Fruit fly (Drosophila melanogaster): ENCODE data around the gene nerfin-2.

nerfin-2 gene

DNA sequence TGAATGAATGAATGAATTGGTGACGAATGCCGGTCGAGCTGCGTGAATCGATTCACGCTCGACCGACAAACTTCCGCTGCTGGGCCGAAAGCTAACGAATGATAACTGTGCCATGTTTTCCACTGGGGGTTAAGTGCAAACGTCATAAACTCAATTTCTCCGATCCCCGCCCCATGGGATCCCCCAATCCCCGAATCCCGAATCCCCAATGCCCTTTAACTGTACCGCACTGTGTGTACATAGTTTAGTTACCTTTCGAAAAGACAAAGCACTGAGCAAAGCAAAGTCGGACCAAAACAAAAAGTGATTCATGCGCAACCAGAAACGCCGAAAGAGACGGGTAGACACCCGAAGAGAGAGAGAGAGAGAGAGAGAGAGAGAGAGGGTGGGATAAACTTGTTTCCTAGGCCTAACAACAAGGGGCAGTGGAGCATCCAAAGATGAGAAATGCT, 35.9 kb upstream of the nerfin-2 start:
- TF ChIP-seq CG14655 (GFP tag; optimal IDR thresholded peaks at IDR 0.05) (peak; percentile 11), fd96Ca (GFP tag; IDR thresholded peaks at IDR 0.05) (no peak), CG4496 (GFP tag; IDR thresholded peaks at IDR 0.05) (peak; percentile 27; the same call in 1 of the 3 replicates), CG32121 (GFP tag; IDR thresholded peaks at IDR 0.05) (no peak), Ets98B (GFP tag; IDR thresholded peaks at IDR 0.05) (no peak), EcR (GFP tag; optimal IDR thresholded peaks at IDR 0.05) (peak; percentile 82), CG17806 (tag; optimal IDR thresholded peaks at IDR 0.05) (no peak), CG15710 (tag; optimal IDR thresholded peaks at IDR 0.05) (no peak)

DNA sequence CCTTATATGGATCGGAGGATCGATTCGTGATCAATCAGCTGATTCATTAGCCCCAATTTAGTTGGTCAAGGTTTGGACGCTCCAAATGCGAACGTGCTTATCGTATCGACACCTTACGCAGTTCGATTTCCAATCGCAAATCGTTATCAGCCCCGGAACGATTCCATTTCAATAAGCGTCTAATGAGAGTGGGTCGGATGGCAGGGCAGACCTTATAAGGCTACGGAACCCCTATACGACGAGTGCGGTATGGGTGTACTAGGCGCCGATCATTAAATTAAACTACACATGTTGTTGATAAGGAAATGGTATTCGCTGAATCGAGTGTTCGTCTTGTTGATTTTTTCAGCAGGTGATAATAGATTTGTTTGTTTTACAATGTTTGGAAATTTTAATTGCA, 35.2 kb upstream of the nerfin-2 start:
- TF ChIP-seq Pif1B (GFP tag; optimal IDR thresholded peaks at IDR 0.05) (no peak), CG17806 (tag; optimal IDR thresholded peaks at IDR 0.05) (no peak), rn (GFP tag; IDR thresholded peaks at IDR 0.05) (no peak), D1 (tag; optimal IDR thresholded peaks at IDR 0.05) (no peak), Ets98B (GFP tag; IDR thresholded peaks at IDR 0.05) (no peak), CG13204 (GFP tag; optimal IDR thresholded peaks at IDR 0.05) (no peak), CG34367 (tag; optimal IDR thresholded peaks at IDR 0.05) (no peak)

- TF ChIP-seq CG34367 (tag; optimal IDR thresholded peaks at IDR 0.05) = no peak
- peak; percentile 92 for TF ChIP-seq EcR (GFP tag; optimal IDR thresholded peaks at IDR 0.05)
Observed at dm6 chr3R:10039188-10039587, 31.7 kb upstream of the nerfin-2 start.

- TF ChIP-seq EcR (GFP tag; optimal IDR thresholded peaks at IDR 0.05) = peak; percentile 95
- TF ChIP-seq CG32121 (GFP tag; IDR thresholded peaks at IDR 0.05) = no peak
- TF ChIP-seq CG13204 (GFP tag; optimal IDR thresholded peaks at IDR 0.05) = no peak
- no peak for TF ChIP-seq rn (GFP tag; IDR thresholded peaks at IDR 0.05)
Observed at dm6 chr3R:10040505-10040904, 30.4 kb upstream of the nerfin-2 start.

DNA sequence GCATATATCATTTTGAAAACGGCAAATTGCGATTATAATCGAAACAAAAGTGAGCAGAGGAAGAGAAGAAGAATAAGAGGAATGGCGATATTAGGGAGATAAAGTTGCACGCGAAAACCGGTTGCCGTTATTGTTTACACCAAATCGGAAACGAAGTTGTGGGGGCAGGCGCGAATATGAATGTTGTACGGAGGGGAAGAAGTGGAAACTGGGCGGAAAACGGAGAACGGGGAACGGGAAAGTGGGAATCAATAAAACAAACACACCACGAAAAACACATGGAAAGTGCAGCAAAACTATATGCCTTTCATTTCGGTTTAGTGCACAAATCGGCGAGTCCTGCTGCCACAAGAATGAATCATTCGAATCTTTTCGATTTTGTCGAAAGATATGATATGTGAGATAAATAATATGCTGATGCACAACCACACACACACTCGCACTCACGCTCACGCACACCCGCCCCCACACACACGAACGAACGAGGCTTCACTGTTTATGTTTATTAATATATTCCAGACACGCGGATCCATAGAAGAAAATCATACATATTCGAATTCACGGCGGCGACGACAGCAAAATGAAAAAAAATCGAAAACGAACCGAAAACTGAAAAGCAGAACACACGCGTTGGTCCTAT, 28.8 kb upstream of the nerfin-2 start:
- TF ChIP-seq CG13204 (GFP tag; optimal IDR thresholded peaks at IDR 0.05) (no peak), Pif1A (GFP tag; optimal IDR thresholded peaks at IDR 0.05) (no peak), CG32121 (GFP tag; IDR thresholded peaks at IDR 0.05) (no peak), Snoo (tag; optimal IDR thresholded peaks at IDR 0.05) (no peak), rn (GFP tag; IDR thresholded peaks at IDR 0.05) (no peak), CG12605 (GFP tag; IDR thresholded peaks at IDR 0.05) (no peak), CG34367 (tag; optimal IDR thresholded peaks at IDR 0.05) (no peak), CG10348 (GFP tag; IDR thresholded peaks at IDR 0.05) (no peak), CG9948 (tag; optimal IDR thresholded peaks at IDR 0.05) (no peak), D1 (tag; optimal IDR thresholded peaks at IDR 0.05) (no peak), Ets98B (GFP tag; IDR thresholded peaks at IDR 0.05) (no peak), CG8159 (tag; optimal IDR thresholded peaks at IDR 0.05) (no peak), fd96Ca (GFP tag; IDR thresholded peaks at IDR 0.05) (no peak), CG15710 (tag; optimal IDR thresholded peaks at IDR 0.05) (no peak), CG17806 (tag; optimal IDR thresholded peaks at IDR 0.05) (no peak), CG8301 (tag; optimal IDR thresholded peaks at IDR 0.05) (no peak), CG4496 (GFP tag; IDR thresholded peaks at IDR 0.05) (no peak), gl (tag; optimal IDR thresholded peaks at IDR 0.05) (no peak), Pif1B (GFP tag; optimal IDR thresholded peaks at IDR 0.05) (no peak)

DNA sequence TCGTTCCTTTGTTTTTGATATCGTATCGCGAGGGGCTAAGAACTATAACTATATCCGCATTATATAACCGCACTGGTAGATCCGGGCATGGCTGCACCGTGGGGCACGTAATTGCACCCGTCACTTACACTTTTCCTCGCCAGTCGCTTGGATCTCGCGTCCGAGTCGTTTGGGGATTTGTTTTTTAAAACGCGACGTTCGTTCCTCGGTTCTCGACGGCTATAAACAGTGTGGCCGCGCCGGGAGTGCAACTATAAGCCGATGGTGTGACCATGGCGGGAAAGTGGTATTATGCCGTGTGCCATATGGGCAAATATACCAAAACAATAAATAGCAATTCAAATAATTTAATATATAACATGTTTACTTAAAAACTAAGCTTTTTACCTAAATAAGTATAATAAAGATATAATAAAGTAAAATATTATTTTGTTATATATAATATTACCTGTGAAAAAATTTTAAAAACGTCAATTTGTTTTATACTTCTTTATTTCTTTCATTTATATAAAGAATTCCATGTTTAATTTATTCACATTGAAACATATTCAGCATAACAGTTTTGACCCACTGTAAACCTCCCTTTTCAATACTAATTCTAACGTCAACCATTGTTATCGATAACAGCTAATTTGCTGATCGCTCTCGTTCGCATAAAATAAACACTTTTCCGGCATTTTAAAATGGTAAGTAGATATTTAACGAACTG, 28.1 kb upstream of the nerfin-2 start, which contains the start of the genes Mical and CG3909:
Mical (minus strand) TSS at position 232 of the 709 bp plus-strand sequence.
CG3909 (plus strand) TSS at position 607 of the 709 bp plus-strand sequence.
- TF ChIP-seq CG14655 (GFP tag; optimal IDR thresholded peaks at IDR 0.05) = no peak
- TF ChIP-seq CG32121 (GFP tag; IDR thresholded peaks at IDR 0.05) = peak; percentile 84
- TF ChIP-seq D1 (tag; optimal IDR thresholded peaks at IDR 0.05) = peak; percentile 77
- TF ChIP-seq Pif1A (GFP tag; optimal IDR thresholded peaks at IDR 0.05) = no peak
- TF ChIP-seq CG9948 (tag; optimal IDR thresholded peaks at IDR 0.05) = peak; percentile 78
- no peak for TF ChIP-seq CG13204 (GFP tag; optimal IDR thresholded peaks at IDR 0.05)
- TF ChIP-seq CG8159 (tag; optimal IDR thresholded peaks at IDR 0.05) = peak; percentile 83
- TF ChIP-seq CG10348 (GFP tag; IDR thresholded peaks at IDR 0.05) = no peak
- peak; percentile 76 for TF ChIP-seq CG17806 (tag; optimal IDR thresholded peaks at IDR 0.05)
- TF ChIP-seq Ets98B (GFP tag; IDR thresholded peaks at IDR 0.05) = peak; percentile 83
- peak; percentile 76 for TF ChIP-seq rn (GFP tag; IDR thresholded peaks at IDR 0.05)
- TF ChIP-seq CG8301 (tag; optimal IDR thresholded peaks at IDR 0.05) = peak; percentile 61
- TF ChIP-seq CG12605 (GFP tag; IDR thresholded peaks at IDR 0.05) = peak; percentile 86
- peak; percentile 55 for TF ChIP-seq Pif1B (GFP tag; optimal IDR thresholded peaks at IDR 0.05)
- TF ChIP-seq CG4496 (GFP tag; IDR thresholded peaks at IDR 0.05) = peak; percentile 89
- TF ChIP-seq Snoo (tag; optimal IDR thresholded peaks at IDR 0.05) = peak; percentile 68
- TF ChIP-seq CG15710 (tag; optimal IDR thresholded peaks at IDR 0.05) = peak; percentile 77
- no peak for TF ChIP-seq fd96Ca (GFP tag; IDR thresholded peaks at IDR 0.05)
- peak; percentile 4 for TF ChIP-seq EcR (GFP tag; optimal IDR thresholded peaks at IDR 0.05)
- peak; percentile 67 for TF ChIP-seq CG34367 (tag; optimal IDR thresholded peaks at IDR 0.05)
- TF ChIP-seq gl (tag; optimal IDR thresholded peaks at IDR 0.05) = no peak

Measured in whole organism, pupa.